Worm (Caenorhabditis elegans) whole organism, young adult: ENCODE measurements around the gene F09G8.10.

Experiments
- K11D2.4 ChIP-seq: fragments of 200-800 bp; sonication (Bioruptor generic); IDR thresholded peaks from 2 replicates; pipeline ENCODE4 v1.3.6; 2022; ENCODE audit warnings: missing genetic modification reagents, missing genetic modification characterization, missing compliant biosample characterization
- ceh-100 ChIP-seq: fragments of 200-800 bp; sonication (Bioruptor generic); IDR thresholded peaks from 2 replicates; pipeline ENCODE4 v1.3.6; 2022; ENCODE audit warnings: missing genetic modification reagents, missing genetic modification characterization, missing compliant biosample characterization
- egl-18 ChIP-seq: fragments of 200-800 bp; sonication (Bioruptor generic); IDR thresholded peaks from 2 replicates; pipeline ENCODE4 v1.3.6; 2022; ENCODE audit warnings: missing genetic modification reagents, missing genetic modification characterization, missing compliant biosample characterization
- mes-4 ChIP-seq: sonication (generic microtip); optimal IDR thresholded peaks from 2 replicates; lab custom pipeline; 2016; ENCODE audit warnings: missing genotype, missing genetic modification characterization, missing compliant biosample characterization
- zfh-2 ChIP-seq: fragments of 200-800 bp; sonication (Bioruptor generic); conservative IDR thresholded peaks from 2 replicates; pipeline ENCODE4 v1.3.6; 2022; ENCODE audit warnings: missing genetic modification reagents, missing genetic modification characterization, missing compliant biosample characterization

- no peak for TF ChIP-seq K11D2.4 (GFP tag; lab: Robert Waterston, UW)
- no peak for TF ChIP-seq ceh-100 (GFP tag; lab: Robert Waterston, UW)
- TF ChIP-seq zfh-2: no peak
- no peak for TF ChIP-seq mes-4 (tag; lab: Kevin White, UChicago)
- no peak for TF ChIP-seq egl-18 (GFP tag; lab: Robert Waterston, UW)
Measured at ce11 chrIII:8299078-8299587, 27.2 kb upstream of the F09G8.10 start.
